Fruit fly (Drosophila melanogaster) whole organism, prepupa: ENCODE results near the gene SP555.

Experiments
- CG1621 ChIP-seq: fragments of 200-800 bp; sonication (Bioruptor generic); optimal IDR thresholded peaks from 3 replicates; lab custom pipeline; 2018; ENCODE audit warnings: missing biosample characterization, mild to moderate bottlenecking, missing genetic modification characterization
- CG9139 ChIP-seq: fragments of 200-800 bp; sonication (Bioruptor generic); optimal IDR thresholded peaks from 3 replicates; lab custom pipeline; 2017; ENCODE audit warnings: missing biosample characterization, mild to moderate bottlenecking, missing genetic modification characterization

- no peak for TF ChIP-seq CG9139
- TF ChIP-seq CG1621, result no peak
Observed at dm6 chr2L:5042076-5042475, 4.6 kb downstream of the SP555 start.
